Worm (Caenorhabditis elegans): ENCODE measurements around the gene T28D6.4.

DNA sequence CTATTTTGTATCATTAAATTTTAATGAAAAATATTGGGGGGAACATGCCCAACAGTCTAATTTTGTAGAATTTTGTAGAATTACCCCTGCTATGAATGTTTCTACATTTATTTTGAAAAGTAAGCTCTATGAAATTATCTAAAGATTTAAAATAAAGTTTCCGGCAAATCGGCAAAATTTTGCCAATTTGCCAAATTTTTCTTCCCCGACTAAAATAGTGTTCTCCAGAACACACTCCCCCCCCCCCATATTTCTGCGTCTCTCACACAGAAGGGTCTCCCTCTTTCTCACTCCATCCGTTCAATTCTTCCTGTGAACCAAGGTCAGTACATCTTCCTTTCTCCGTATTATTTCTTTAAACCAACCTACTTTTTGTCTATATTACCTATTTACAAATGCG lies 44.8 kb downstream of the T28D6.4 start, which contains the start of gene Y47D3B.4:
- TF ChIP-seq ceh-16 (tag; optimal IDR thresholded peaks at IDR 0.05) (no peak), dmd-4 (tag; optimal IDR thresholded peaks at IDR 0.05) (no peak), nhr-129 (tag; optimal IDR thresholded peaks at IDR 0.05) (no peak), nhr-237 (tag; optimal IDR thresholded peaks at IDR 0.05) (no peak), nhr-77 (tag; optimal IDR thresholded peaks at IDR 0.05) (no peak), aly-2 (tag; optimal IDR thresholded peaks at IDR 0.05) (no peak), lin-13 (GFP tag; optimal IDR thresholded peaks at IDR 0.05) (no peak), C34F6.9 (tag; optimal IDR thresholded peaks at IDR 0.05) (no peak), ceh-82 (tag; optimal IDR thresholded peaks at IDR 0.05) (no peak), nhr-11 (tag; optimal IDR thresholded peaks at IDR 0.05) (no peak), R02D3.7 (tag; optimal IDR thresholded peaks at IDR 0.05) (no peak), ama-1 (optimal IDR thresholded peaks at IDR 0.05) (no peak), ZK546.5 (tag; optimal IDR thresholded peaks at IDR 0.05) (no peak), blmp-1 (tag; optimal IDR thresholded peaks at IDR 0.05; ENCODE audit: insufficient read depth) (no peak)
